Worm (Caenorhabditis elegans) whole organism, early embryonic: Measurements from ENCODE around the gene R03H10.1.

Source experiments
- B0310.2 ChIP-seq: sonication (generic microtip); optimal IDR thresholded peaks from 2 replicates; lab custom pipeline; 2016; ENCODE audit warnings: mild to moderate bottlenecking, missing genetic modification characterization, missing compliant biosample characterization
- F13C5.2 ChIP-seq: sonication (generic microtip); optimal IDR thresholded peaks from 2 replicates; lab custom pipeline; 2017; ENCODE audit warnings: mild to moderate bottlenecking, missing genetic modification characterization, inconsistent platforms, missing compliant biosample characterization
- aly-1 ChIP-seq: sonication (generic microtip); optimal IDR thresholded peaks from 2 replicates; lab custom pipeline; 2016; ENCODE audit warnings: missing genetic modification characterization, missing compliant biosample characterization
- ama-1 ChIP-seq: fragments of 150-350 bp; optimal IDR thresholded peaks from 2 replicates; lab custom pipeline; 2014
- ceh-36 ChIP-seq: sonication (generic microtip); optimal IDR thresholded peaks from 2 replicates; lab custom pipeline; 2016; ENCODE audit warnings: missing genetic modification characterization, inconsistent platforms, missing compliant biosample characterization
- ets-7 ChIP-seq: sonication (generic microtip); optimal IDR thresholded peaks from 2 replicates; lab custom pipeline; 2016; ENCODE audit warnings: missing genotype, missing genetic modification characterization, missing compliant biosample characterization
- flt-1 ChIP-seq: fragments of 200-800 bp; sonication (Bioruptor generic); IDR thresholded peaks from 2 replicates; pipeline ENCODE4 v1.3.6; 2022; ENCODE audit warnings: missing genetic modification characterization, missing compliant biosample characterization
- hmbx-1 ChIP-seq: sonication (generic microtip); optimal IDR thresholded peaks from 2 replicates; lab custom pipeline; 2016; ENCODE audit warnings: mild to moderate bottlenecking, missing genetic modification characterization, missing compliant biosample characterization
- hmg-4 ChIP-seq: fragments of 200-800 bp; sonication (Bioruptor generic); optimal IDR thresholded peaks from 2 replicates; lab custom pipeline; 2018; ENCODE audit warnings: mild to moderate bottlenecking, missing genetic modification characterization, missing compliant biosample characterization
- hnd-1 ChIP-seq: sonication (generic microtip); optimal IDR thresholded peaks from 2 replicates; lab custom pipeline; 2016; ENCODE audit warnings: missing genetic modification characterization, missing compliant biosample characterization
- pes-1 ChIP-seq: fragments of 200-800 bp; sonication (Bioruptor generic); IDR thresholded peaks from 2 replicates; pipeline ENCODE4 v1.3.6; 2022; ENCODE audit warnings: missing genetic modification reagents, missing genetic modification characterization, missing compliant biosample characterization
- scrt-1 ChIP-seq: fragments of 200-800 bp; sonication (Bioruptor generic); IDR thresholded peaks from 2 replicates; pipeline ENCODE4 v1.3.6; 2022; ENCODE audit warnings: missing genetic modification characterization, missing compliant biosample characterization
- tbx-37 ChIP-seq: fragments of 200-800 bp; sonication (Bioruptor generic); conservative IDR thresholded peaks from 2 replicates; pipeline ENCODE4 v1.3.6; 2022; ENCODE audit warnings: missing genetic modification reagents, missing genetic modification characterization, missing compliant biosample characterization
- tra-4 ChIP-seq: sonication (generic microtip); optimal IDR thresholded peaks from 2 replicates; lab custom pipeline; 2017; ENCODE audit warnings: missing genetic modification characterization, missing compliant biosample characterization

DNA sequence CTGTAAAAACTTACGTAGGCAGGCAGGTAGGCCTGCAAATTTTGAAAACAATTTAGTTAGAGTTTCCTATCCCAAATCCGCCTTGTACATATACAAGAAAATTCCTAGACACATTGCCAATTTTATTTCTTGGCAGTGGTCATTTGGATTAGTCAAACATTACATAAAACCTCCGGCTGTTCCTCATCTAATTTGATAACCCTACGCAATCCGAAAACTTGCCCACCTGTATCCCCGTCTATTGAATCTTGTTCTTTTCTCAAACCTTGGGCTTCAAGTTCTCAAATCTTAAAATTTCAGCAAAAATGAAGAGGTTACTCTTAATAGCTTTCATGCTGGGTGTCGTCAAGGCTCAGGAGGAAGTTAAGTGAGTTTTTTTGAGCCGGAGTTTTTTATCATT is 34.0 kb upstream of the R03H10.1 start, which contains the start of gene F56D3.1:
- no peak for TF ChIP-seq tra-4 (tag; lab: Kevin White, UChicago)
- no peak for TF ChIP-seq flt-1 (GFP tag; lab: Robert Waterston, UW)
- TF ChIP-seq ama-1 (lab: Kevin White, UChicago) = no peak
- TF ChIP-seq aly-1 (tag; lab: Kevin White, UChicago) = no peak
- TF ChIP-seq scrt-1 (GFP tag; lab: Robert Waterston, UW) = no peak
- no peak for TF ChIP-seq F13C5.2 (tag; lab: Kevin White, UChicago)
- TF ChIP-seq hmbx-1 (tag; lab: Kevin White, UChicago) = no peak
- no peak for TF ChIP-seq ceh-36 (tag; lab: Kevin White, UChicago)
- no peak for TF ChIP-seq hnd-1 (tag; lab: Kevin White, UChicago)
- TF ChIP-seq pes-1 (GFP tag; lab: Robert Waterston, UW) = no peak
- no peak for TF ChIP-seq ets-7 (tag; lab: Kevin White, UChicago)
- TF ChIP-seq B0310.2 = no peak
- TF ChIP-seq hmg-4 (GFP tag; lab: Kevin White, UChicago) = no peak
- no peak for TF ChIP-seq tbx-37 (GFP tag; lab: Robert Waterston, UW)
